Worm (Caenorhabditis elegans) whole organism, young adult: ENCODE measurements around the gene str-16.

Experiments used
- B0035.1 ChIP-seq: sonication (generic microtip); optimal IDR thresholded peaks from 2 replicates; lab custom pipeline; 2016; ENCODE audit warnings: missing genetic modification characterization, mild to moderate bottlenecking, missing compliant biosample characterization, missing genotype, missing genetic modification reagents
- F52B5.7 ChIP-seq: sonication (generic microtip); optimal IDR thresholded peaks from 2 replicates; lab custom pipeline; 2016; ENCODE audit warnings: mild to moderate bottlenecking, missing genetic modification characterization, missing compliant biosample characterization
- T07F8.4 ChIP-seq: sonication (generic microtip); optimal IDR thresholded peaks from 2 replicates; lab custom pipeline; 2016; ENCODE audit warnings: mild to moderate bottlenecking, missing genetic modification characterization, moderate library complexity, missing compliant biosample characterization
- ama-1 ChIP-seq, 3 experiments: fragments of 150-350 bp in 1 of 3; sonication (generic microtip) in 2 of 3; optimal IDR thresholded peaks; 2 replicates each; lab custom pipeline; 2014 to 2018; ENCODE audit warnings: missing biosample characterization in 2 of 3, missing genetic modification characterization in 2 of 3, missing genetic modification reagents in 2 of 3
- aptf-2 ChIP-seq: fragments of 200-800 bp; sonication (Bioruptor generic); conservative IDR thresholded peaks from 2 replicates; pipeline ENCODE4 v1.3.6; 2022; ENCODE audit warnings: missing genetic modification reagents, missing genetic modification characterization, missing compliant biosample characterization
- attf-3 ChIP-seq: fragments of 200-800 bp; sonication (Bioruptor generic); conservative IDR thresholded peaks from 2 replicates; pipeline ENCODE4 v1.3.6; 2022; ENCODE audit warnings: missing genetic modification reagents, missing genetic modification characterization, missing compliant biosample characterization
- attf-5 ChIP-seq: fragments of 200-800 bp; sonication (Bioruptor generic); optimal IDR thresholded peaks from 2 replicates; lab custom pipeline; 2018; ENCODE audit warnings: mild to moderate bottlenecking, missing genetic modification characterization, missing compliant biosample characterization
- die-1 ChIP-seq: sonication (generic microtip); optimal IDR thresholded peaks from 2 replicates; lab custom pipeline; 2016; ENCODE audit warnings: missing genotype, mild to moderate bottlenecking, missing genetic modification characterization, missing compliant biosample characterization
- dox-1 ChIP-seq: fragments of 200-800 bp; sonication (Bioruptor generic); IDR thresholded peaks from 2 replicates; pipeline ENCODE4 v1.3.6; 2022; ENCODE audit warnings: missing genetic modification reagents, missing genetic modification characterization, missing compliant biosample characterization
- efl-1 ChIP-seq: fragments of 150-350 bp; optimal IDR thresholded peaks from 2 replicates; lab custom pipeline; 2014; ENCODE audit warnings: missing biosample characterization, missing genetic modification reagents, missing genetic modification characterization
- fkh-3 ChIP-seq: sonication (generic microtip); optimal IDR thresholded peaks from 2 replicates; lab custom pipeline; 2016; ENCODE audit warnings: mild to moderate bottlenecking, missing genetic modification characterization, missing compliant biosample characterization
- snpc-4 ChIP-seq, 5 experiments: fragments of 150-350 bp in 1 of 5; sonication (generic microtip) in 4 of 5; optimal IDR thresholded peaks; 2 replicates each; lab custom pipeline; 2014 to 2018; ENCODE audit warnings: missing genetic modification characterization in 5 of 5, missing biosample characterization in 3 of 5, antibody characterized with exemption in 2 of 5, mild to moderate bottlenecking in 2 of 5, missing compliant biosample characterization in 2 of 5, missing genotype in 2 of 5, moderate library complexity in 2 of 5, missing genetic modification reagents in 1 of 5
- zfh-2 ChIP-seq: fragments of 200-800 bp; sonication (Bioruptor generic); conservative IDR thresholded peaks from 2 replicates; pipeline ENCODE4 v1.3.6; 2022; ENCODE audit warnings: missing genetic modification reagents, missing genetic modification characterization, missing compliant biosample characterization

DNA sequence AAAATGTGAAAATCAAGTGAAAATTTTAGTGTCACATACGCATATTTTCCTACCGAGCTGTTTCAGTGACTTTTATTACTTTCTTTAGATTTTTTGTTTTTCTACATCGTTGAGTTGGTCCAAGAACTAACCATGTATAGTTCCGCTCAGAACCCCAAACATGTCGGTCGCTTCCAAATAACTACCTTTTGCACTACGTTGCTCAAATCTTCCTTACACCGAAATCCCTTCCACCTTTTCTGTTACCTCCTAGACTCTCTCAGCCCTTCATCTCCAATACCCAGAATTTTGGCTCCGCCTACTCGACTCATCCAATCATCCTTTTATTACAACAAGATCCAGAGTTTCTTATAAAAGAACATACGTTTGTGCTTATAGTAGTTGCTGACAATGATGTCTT lies 48.0 kb downstream of the str-16 start, which contains the start of gene F35F10.5:
- TF ChIP-seq ama-1 (optimal IDR thresholded peaks at IDR 0.05; lab: Kevin White, UChicago) (no peak), ama-1 (GFP tag; optimal IDR thresholded peaks at IDR 0.05; lab: Kevin White, UChicago) (no peak), zfh-2 (GFP tag; lab: Robert Waterston, UW) (no peak), snpc-4 (GFP tag; optimal IDR thresholded peaks at IDR 0.05; lab: Kevin White, UChicago) (no peak), snpc-4 (tag; optimal IDR thresholded peaks at IDR 0.05; lab: Kevin White, UChicago) (no peak), dox-1 (GFP tag; lab: Robert Waterston, UW) (no peak), attf-3 (GFP tag; lab: Robert Waterston, UW) (no peak), die-1 (no peak), B0035.1 (no peak), fkh-3 (no peak), attf-5 (GFP tag; lab: Kevin White, UChicago) (no peak), T07F8.4 (no peak), F52B5.7 (tag; lab: Kevin White, UChicago) (no peak), efl-1 (no peak), aptf-2 (GFP tag; lab: Robert Waterston, UW) (no peak)
